Fruit fly (Drosophila melanogaster) whole organism, prepupa: ENCODE data around the gene CG2975.

ENCODE experiments used
- Blimp-1 ChIP-seq: fragments of 200-800 bp; sonication (Bioruptor generic); optimal IDR thresholded peaks from 3 replicates; lab custom pipeline; 2017; ENCODE audit warnings: missing biosample characterization, missing genetic modification characterization, mild to moderate bottlenecking, moderate library complexity, missing genetic modification reagents
- CG10669 ChIP-seq: fragments of 200-800 bp; sonication (Bioruptor generic); optimal IDR thresholded peaks from 3 replicates; lab custom pipeline; 2018; ENCODE audit warnings: missing biosample characterization, mild to moderate bottlenecking, missing genetic modification characterization, moderate library complexity
- CG11294 ChIP-seq: fragments of 200-800 bp; sonication (Bioruptor generic); IDR thresholded peaks from 2 replicates; pipeline ENCODE4 v1.3.6; 2022; ENCODE audit warnings: missing biosample characterization, missing genetic modification characterization
- CG11762 ChIP-seq: fragments of 200-800 bp; sonication (Bioruptor generic); optimal IDR thresholded peaks from 3 replicates; lab custom pipeline; 2016; ENCODE audit warnings: missing biosample characterization, missing genetic modification characterization; ENCODE audit not compliant: insufficient read depth
- CG15336 ChIP-seq: fragments of 200-800 bp; sonication (Bioruptor generic); IDR thresholded peaks from 2 replicates; pipeline ENCODE4 v1.3.6; 2022; ENCODE audit warnings: missing biosample characterization, missing genetic modification characterization
- CG1621 ChIP-seq: fragments of 200-800 bp; sonication (Bioruptor generic); optimal IDR thresholded peaks from 3 replicates; lab custom pipeline; 2018; ENCODE audit warnings: missing biosample characterization, mild to moderate bottlenecking, missing genetic modification characterization
- CG31627 ChIP-seq: fragments of 200-800 bp; sonication (Bioruptor generic); optimal IDR thresholded peaks from 3 replicates; lab custom pipeline; 2016; ENCODE audit warnings: missing biosample characterization, missing genetic modification characterization
- CG32006 ChIP-seq: fragments of 200-800 bp; sonication (Bioruptor generic); optimal IDR thresholded peaks from 3 replicates; lab custom pipeline; 2017; ENCODE audit warnings: missing biosample characterization, mild to moderate bottlenecking, missing genetic modification characterization
- CG34406 ChIP-seq: fragments of 200-800 bp; sonication (Bioruptor generic); optimal IDR thresholded peaks from 3 replicates; lab custom pipeline; 2016; ENCODE audit warnings: missing biosample characterization, missing genetic modification characterization
- CG4318 ChIP-seq: fragments of 200-800 bp; sonication (Bioruptor generic); optimal IDR thresholded peaks from 3 replicates; lab custom pipeline; 2017; ENCODE audit warnings: missing biosample characterization, mild to moderate bottlenecking, missing genetic modification characterization
- CG6163 ChIP-seq: fragments of 200-800 bp; sonication (Bioruptor generic); IDR thresholded peaks from 3 replicates; pipeline ENCODE4 v1.3.6; 2022; ENCODE audit warnings: missing biosample characterization, missing genetic modification characterization
- CG6276 ChIP-seq: fragments of 200-800 bp; sonication (Bioruptor generic); optimal IDR thresholded peaks from 2 replicates; lab custom pipeline; 2017; ENCODE audit warnings: missing biosample characterization, mild to moderate bottlenecking, missing genetic modification characterization
- CG8119 ChIP-seq: fragments of 200-800 bp; sonication (Bioruptor generic); IDR thresholded peaks from 3 replicates; pipeline ENCODE4 v1.3.6; 2022; ENCODE audit warnings: missing biosample characterization, missing genetic modification characterization
- CG8319 ChIP-seq: fragments of 200-800 bp; sonication (Bioruptor generic); optimal IDR thresholded peaks from 3 replicates; lab custom pipeline; 2016; ENCODE audit warnings: missing biosample characterization, missing genetic modification characterization
- CG8632 ChIP-seq: fragments of 200-800 bp; sonication (Bioruptor generic); optimal IDR thresholded peaks from 3 replicates; lab custom pipeline; 2016; ENCODE audit warnings: missing biosample characterization, missing genetic modification characterization
- CG9139 ChIP-seq: fragments of 200-800 bp; sonication (Bioruptor generic); optimal IDR thresholded peaks from 3 replicates; lab custom pipeline; 2017; ENCODE audit warnings: missing biosample characterization, mild to moderate bottlenecking, missing genetic modification characterization
- Eip75B ChIP-seq: fragments of 200-800 bp; sonication (Bioruptor generic); optimal IDR thresholded peaks from 3 replicates; lab custom pipeline; 2016; ENCODE audit warnings: missing biosample characterization, missing genetic modification characterization
- Eip78C ChIP-seq: fragments of 200-800 bp; sonication (Bioruptor generic); peaks from one replicate; lab custom pipeline; 2016; ENCODE audit warnings: missing biosample characterization, missing genetic modification characterization
- Eip93F ChIP-seq: fragments of 200-800 bp; sonication (Bioruptor generic); optimal IDR thresholded peaks from 2 replicates; lab custom pipeline; 2016; ENCODE audit warnings: missing biosample characterization, mild to moderate bottlenecking, missing genetic modification characterization
- Hr38 ChIP-seq: sonication (Bioruptor generic); optimal IDR thresholded peaks from 2 replicates; lab custom pipeline; 2016; ENCODE audit warnings: missing biosample characterization, missing genetic modification characterization
- Hr39 ChIP-seq: fragments of 200-800 bp; sonication (Bioruptor generic); optimal IDR thresholded peaks from 2 replicates; lab custom pipeline; 2016; ENCODE audit warnings: missing biosample characterization, missing genetic modification characterization
- Hr4 ChIP-seq: fragments of 200-800 bp; sonication (Bioruptor generic); optimal IDR thresholded peaks from 3 replicates; lab custom pipeline; 2016; ENCODE audit warnings: missing biosample characterization, missing genetic modification characterization
- OdsH ChIP-seq: fragments of 200-800 bp; sonication (Bioruptor generic); optimal IDR thresholded peaks from 3 replicates; lab custom pipeline; 2016; ENCODE audit warnings: missing biosample characterization, missing genetic modification characterization
- Smox ChIP-seq: fragments of 200-800 bp; sonication (Bioruptor generic); optimal IDR thresholded peaks from 3 replicates; lab custom pipeline; 2016; ENCODE audit warnings: missing biosample characterization, missing genetic modification characterization
- Sox15 ChIP-seq: fragments of 200-800 bp; sonication (Bioruptor generic); optimal IDR thresholded peaks from 3 replicates; lab custom pipeline; 2016; ENCODE audit warnings: missing biosample characterization, missing genetic modification characterization
- achi ChIP-seq: fragments of 200-800 bp; sonication (Bioruptor generic); optimal IDR thresholded peaks from 3 replicates; lab custom pipeline; 2016; ENCODE audit warnings: missing biosample characterization, missing genetic modification characterization
- acj6 ChIP-seq: fragments of 200-800 bp; sonication (Bioruptor generic); optimal IDR thresholded peaks from 3 replicates; lab custom pipeline; 2016; ENCODE audit warnings: missing biosample characterization, missing genetic modification characterization
- cyc ChIP-seq: fragments of 200-800 bp; sonication (Bioruptor generic); optimal IDR thresholded peaks from 3 replicates; lab custom pipeline; 2016; ENCODE audit warnings: missing biosample characterization, missing genetic modification characterization
- dac ChIP-seq: fragments of 200-800 bp; sonication (Bioruptor generic); optimal IDR thresholded peaks from 2 replicates; lab custom pipeline; 2017; ENCODE audit warnings: missing biosample characterization, mild to moderate bottlenecking, missing genetic modification characterization
- dsx ChIP-seq: fragments of 200-800 bp; optimal IDR thresholded peaks from 3 replicates; lab custom pipeline; 2019; ENCODE audit warnings: missing biosample characterization, mild to moderate bottlenecking, missing genetic modification characterization, moderate library complexity; ENCODE audit not compliant: poor library complexity, severe bottlenecking
- fd59A ChIP-seq: fragments of 200-800 bp; sonication (Bioruptor generic); optimal IDR thresholded peaks from 2 replicates; lab custom pipeline; 2017; ENCODE audit warnings: missing biosample characterization, mild to moderate bottlenecking, missing genetic modification characterization, missing genetic modification reagents
- fd85E ChIP-seq: fragments of 200-800 bp; sonication (Bioruptor generic); optimal IDR thresholded peaks from 3 replicates; lab custom pipeline; 2016; ENCODE audit warnings: missing biosample characterization, missing genetic modification characterization
- fkh ChIP-seq: fragments of 200-800 bp; sonication (Bioruptor generic); optimal IDR thresholded peaks from 3 replicates; lab custom pipeline; 2017; ENCODE audit warnings: missing biosample characterization, mild to moderate bottlenecking, missing genetic modification characterization, moderate library complexity
- lz ChIP-seq: fragments of 200-800 bp; sonication (Bioruptor generic); optimal IDR thresholded peaks from 3 replicates; lab custom pipeline; 2016; ENCODE audit warnings: missing biosample characterization, missing genetic modification characterization
- net ChIP-seq: fragments of 200-800 bp; sonication (Bioruptor generic); optimal IDR thresholded peaks from 3 replicates; lab custom pipeline; 2016; ENCODE audit warnings: missing biosample characterization, missing genetic modification characterization
- salr ChIP-seq, 2 experiments: fragments of 200-800 bp; sonication (Bioruptor generic); optimal IDR thresholded peaks; 3 replicates each; lab custom pipeline; 2016 to 2018; ENCODE audit warnings: missing biosample characterization in 2 of 2, missing genetic modification characterization in 2 of 2, mild to moderate bottlenecking in 1 of 2
- svp ChIP-seq: fragments of 200-800 bp; sonication (Bioruptor generic); peaks from one replicate; lab custom pipeline; 2016; ENCODE audit warnings: missing biosample characterization, missing genetic modification characterization
- vri ChIP-seq: fragments of 200-800 bp; sonication (Bioruptor generic); optimal IDR thresholded peaks from 3 replicates; lab custom pipeline; 2016; ENCODE audit warnings: missing biosample characterization, mild to moderate bottlenecking, missing genetic modification characterization

Gene CG2975

DNA sequence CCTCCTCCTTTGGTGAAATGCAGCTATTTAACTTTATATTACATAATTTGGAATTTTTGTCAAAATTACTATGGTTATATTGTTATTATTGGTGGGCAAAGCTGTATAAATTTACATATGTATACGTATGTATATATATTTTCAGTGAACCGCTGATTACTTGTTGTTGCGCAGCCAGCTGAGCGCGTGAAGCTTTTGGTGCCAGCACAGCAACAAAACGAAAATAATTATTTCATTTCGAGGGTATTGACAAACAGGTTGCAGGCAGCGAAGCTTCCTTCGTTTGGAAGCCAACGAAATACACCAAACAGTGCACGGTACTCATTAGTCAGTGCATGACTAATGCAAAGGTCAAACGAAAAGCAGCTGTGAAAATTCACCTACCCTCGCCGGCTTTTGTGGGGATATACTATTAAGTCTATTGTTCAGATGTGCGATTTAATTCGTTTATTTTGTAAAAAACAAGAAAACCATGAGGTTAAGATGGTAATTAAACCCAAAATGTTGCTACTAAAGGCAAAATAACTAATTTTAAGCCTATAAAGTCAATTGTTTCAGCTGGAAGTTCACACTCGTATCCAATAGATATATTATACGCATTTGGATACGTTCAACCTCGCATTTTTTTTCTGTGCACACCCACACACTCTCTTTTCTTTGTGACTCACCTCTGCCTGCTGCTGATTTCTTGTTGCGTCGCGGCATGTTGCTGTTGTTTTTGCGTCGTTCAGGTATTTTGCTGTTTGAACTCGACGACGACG, 33.2 kb downstream of the CG2975 start (continued):
- TF ChIP-seq achi (GFP tag; lab: Kevin White, UChicago), result peak; percentile 42
- no peak for TF ChIP-seq CG1621 (tag; lab: Kevin White, UChicago)
- TF ChIP-seq vri (GFP tag; lab: Kevin White, UChicago), result peak; percentile 59
- TF ChIP-seq cyc (GFP tag; lab: Kevin White, UChicago), result peak; percentile 8
- peak; percentile 36 for TF ChIP-seq Smox
- peak; percentile 50 for TF ChIP-seq Hr39 (GFP tag; lab: Kevin White, UChicago)
- no peak for TF ChIP-seq CG4318 (GFP tag; lab: Kevin White, UChicago)
- peak; percentile 55 for TF ChIP-seq CG34406 (GFP tag; lab: Kevin White, UChicago)
- peak; percentile 89 for TF ChIP-seq Eip78C
- TF ChIP-seq svp (GFP tag; lab: Kevin White, UChicago), result peak; percentile 84
- TF ChIP-seq CG11294, result peak; percentile 47
- TF ChIP-seq salr (GFP tag; optimal IDR thresholded peaks at IDR 0.05; lab: Kevin White, UChicago), result peak in 1 of 2 experiments; percentile 31
- TF ChIP-seq Eip93F (GFP tag; lab: Kevin White, UChicago), result peak; percentile 39
- peak; percentile 38 for TF ChIP-seq fd59A (GFP tag; lab: Kevin White, UChicago)
- TF ChIP-seq acj6, result peak; percentile 41
- peak; percentile 62 for TF ChIP-seq CG31627 (GFP tag; lab: Kevin White, UChicago)
- TF ChIP-seq lz (GFP tag; lab: Kevin White, UChicago), result peak; percentile 61
- peak; percentile 63 for TF ChIP-seq OdsH (GFP tag; lab: Kevin White, UChicago)
- no peak for TF ChIP-seq fkh
- no peak for TF ChIP-seq fd85E (GFP tag; lab: Kevin White, UChicago)
- peak; percentile 1 for TF ChIP-seq CG8632 (GFP tag; lab: Kevin White, UChicago)
- peak; percentile 44 for TF ChIP-seq CG32006 (GFP tag; lab: Kevin White, UChicago)
- peak; percentile 12 for TF ChIP-seq CG6276
- peak; percentile 55 for TF ChIP-seq CG15336 (GFP tag; lab: Robert Waterston, UW)
- no peak for TF ChIP-seq Sox15
- TF ChIP-seq CG10669, result peak; percentile 38
- peak; percentile 16 for TF ChIP-seq Blimp-1 (GFP tag; lab: Kevin White, UChicago)
- peak; percentile 8 for TF ChIP-seq dac (GFP tag; lab: Kevin White, UChicago)

DNA sequence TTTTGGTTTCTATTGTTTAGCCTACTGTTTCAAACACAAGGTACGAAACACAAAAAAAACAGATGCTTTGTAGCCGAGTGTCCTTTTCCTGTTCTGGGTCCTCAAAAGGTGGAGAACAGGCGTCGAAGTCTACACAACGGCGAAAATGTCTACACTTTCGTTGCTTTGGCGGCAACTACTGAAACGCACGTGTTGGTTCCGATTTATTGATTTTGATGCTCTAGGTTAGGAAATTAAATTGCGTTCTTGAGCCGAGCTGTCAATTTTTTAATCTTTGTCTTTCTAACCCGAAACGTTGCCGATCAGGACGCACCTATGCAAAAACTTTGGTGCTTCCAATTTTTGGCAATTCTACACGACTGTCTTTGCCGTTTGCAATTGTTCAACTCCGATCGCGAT, 33.8 kb downstream of the CG2975 start:
- TF ChIP-seq Eip78C, result peak; percentile 19
- no peak for TF ChIP-seq achi (GFP tag; lab: Kevin White, UChicago)

DNA sequence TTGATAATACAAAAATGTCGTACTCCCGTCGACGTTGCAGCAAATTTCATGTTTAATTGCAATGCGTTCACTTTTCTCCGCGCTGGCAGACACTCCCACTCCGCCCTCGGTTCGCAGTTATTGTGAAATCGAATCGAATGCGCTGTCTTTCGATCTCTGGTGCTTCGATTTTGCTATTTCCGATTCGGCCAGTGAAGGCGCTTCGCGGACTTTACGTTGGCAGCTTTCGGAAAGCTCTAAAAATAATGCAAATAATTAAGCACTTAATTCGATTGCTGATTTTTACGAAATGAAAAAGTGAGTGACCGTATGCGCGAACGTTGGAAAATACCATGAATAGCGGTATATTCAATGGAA, 34.2 kb downstream of the CG2975 start, which contains the start of gene Ifrd1:
Ifrd1 (minus strand) TSS at position 305 of the 357 bp plus-strand sequence.
- TF ChIP-seq CG11762 (GFP tag; lab: Kevin White, UChicago) (no peak), dsx (GFP tag; lab: Kevin White, UChicago) (no peak), Hr4 (GFP tag; lab: Kevin White, UChicago) (no peak), net (no peak), CG8319 (no peak), Eip78C (no peak), fd85E (GFP tag; lab: Kevin White, UChicago) (peak; percentile 2), CG8119 (GFP tag; lab: Robert Waterston, UW) (no peak), CG11294 (no peak), Eip75B (GFP tag; lab: Kevin White, UChicago) (no peak), CG6163 (GFP tag; lab: Robert Waterston, UW) (peak; percentile 29; the same call in 1 of the 3 replicates), vri (GFP tag; lab: Kevin White, UChicago) (peak; percentile 23), CG9139 (GFP tag; lab: Kevin White, UChicago) (no peak), acj6 (no peak), Hr38 (GFP tag; lab: Kevin White, UChicago) (no peak)
